Worm (Caenorhabditis elegans) whole organism, young adult: ENCODE results near the gene F13B12.2.

ENCODE experiments used
- F10E7.11 ChIP-seq: sonication (generic microtip); optimal IDR thresholded peaks from 2 replicates; lab custom pipeline; 2017; ENCODE audit warnings: mild to moderate bottlenecking, missing genetic modification characterization, moderate library complexity, missing compliant biosample characterization
- ama-1 ChIP-seq, 3 experiments: fragments of 150-350 bp in 1 of 3; sonication (generic microtip) in 2 of 3; optimal IDR thresholded peaks; 2 replicates each; lab custom pipeline; 2014 to 2018; ENCODE audit warnings: missing biosample characterization in 2 of 3, missing genetic modification characterization in 2 of 3, missing genetic modification reagents in 2 of 3
- ets-4 ChIP-seq: fragments of 200-800 bp; sonication (Bioruptor generic); optimal IDR thresholded peaks from 2 replicates; lab custom pipeline; 2018; ENCODE audit warnings: mild to moderate bottlenecking, missing genetic modification characterization, missing compliant biosample characterization
- fkh-3 ChIP-seq: sonication (generic microtip); optimal IDR thresholded peaks from 2 replicates; lab custom pipeline; 2016; ENCODE audit warnings: mild to moderate bottlenecking, missing genetic modification characterization, missing compliant biosample characterization
- hlh-26 ChIP-seq: fragments of 200-800 bp; sonication (Bioruptor generic); conservative IDR thresholded peaks from 2 replicates; pipeline ENCODE4 v1.3.6; 2022; ENCODE audit warnings: missing genetic modification reagents, missing genetic modification characterization, missing compliant biosample characterization
- mcd-1 ChIP-seq: fragments of 200-800 bp; sonication (Bioruptor generic); IDR thresholded peaks from 2 replicates; pipeline ENCODE4 v1.3.6; 2022; ENCODE audit warnings: missing genetic modification reagents, missing genetic modification characterization, missing compliant biosample characterization
- nhr-179 ChIP-seq: sonication (generic microtip); optimal IDR thresholded peaks from 2 replicates; lab custom pipeline; 2016; ENCODE audit warnings: mild to moderate bottlenecking, missing genetic modification characterization, missing compliant biosample characterization
- nhr-90 ChIP-seq: sonication (generic microtip); optimal IDR thresholded peaks from 2 replicates; lab custom pipeline; 2016; ENCODE audit warnings: missing genotype, mild to moderate bottlenecking, missing genetic modification characterization, missing compliant biosample characterization
- pha-4 ChIP-seq: fragments of 150-350 bp; sonication (generic microtip); optimal IDR thresholded peaks from 2 replicates; lab custom pipeline; 2014; ENCODE audit warnings: missing biosample characterization, missing genetic modification reagents, missing genetic modification characterization
- sea-2 ChIP-seq: fragments of 200-800 bp; sonication (Bioruptor generic); IDR thresholded peaks from 2 replicates; pipeline ENCODE4 v1.3.6; 2022; ENCODE audit warnings: missing genetic modification characterization, missing compliant biosample characterization
- somi-1 ChIP-seq: fragments of 200-800 bp; sonication (Bioruptor generic); optimal IDR thresholded peaks from 2 replicates; lab custom pipeline; 2018; ENCODE audit warnings: mild to moderate bottlenecking, missing genetic modification characterization, missing compliant biosample characterization
- xnd-1 ChIP-seq: sonication (generic microtip); optimal IDR thresholded peaks from 2 replicates; lab custom pipeline; 2016; ENCODE audit warnings: missing genotype, missing genetic modification reagents, missing genetic modification characterization, missing compliant biosample characterization
- zfh-2 ChIP-seq: fragments of 200-800 bp; sonication (Bioruptor generic); conservative IDR thresholded peaks from 2 replicates; pipeline ENCODE4 v1.3.6; 2022; ENCODE audit warnings: missing genetic modification reagents, missing genetic modification characterization, missing compliant biosample characterization

DNA sequence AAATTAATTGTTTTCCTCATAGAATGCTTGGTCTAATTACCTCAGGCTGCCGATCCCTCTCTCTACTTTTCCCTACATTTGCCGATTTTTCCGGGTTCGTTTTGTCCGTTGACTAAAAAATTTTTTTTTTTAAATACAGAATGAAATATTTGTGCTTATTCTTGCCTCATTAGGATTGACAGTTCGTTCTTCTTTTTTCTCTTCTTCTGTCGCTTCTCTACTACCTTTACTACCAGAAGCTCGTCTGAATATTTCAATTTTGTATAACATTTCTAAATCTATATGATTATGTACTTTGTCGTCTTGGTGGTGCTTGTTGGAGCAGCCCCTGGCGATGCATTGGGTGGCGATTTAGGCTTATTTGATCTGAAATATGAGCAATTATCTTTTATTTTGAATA lies 46.3 kb upstream of the F13B12.2 start:
- TF ChIP-seq ets-4 (GFP tag; lab: Kevin White, UChicago) (no peak), nhr-179 (tag; lab: Kevin White, UChicago) (no peak), somi-1 (GFP tag; lab: Kevin White, UChicago) (no peak), pha-4 (tag; lab: Kevin White, UChicago) (no peak), F10E7.11 (tag; lab: Kevin White, UChicago) (no peak), fkh-3 (tag; lab: Kevin White, UChicago) (no peak), xnd-1 (tag; lab: Kevin White, UChicago) (no peak), hlh-26 (GFP tag; lab: Robert Waterston, UW) (no peak), mcd-1 (GFP tag; lab: Robert Waterston, UW) (no peak), zfh-2 (GFP tag; lab: Robert Waterston, UW) (no peak), nhr-90 (no peak), ama-1 (optimal IDR thresholded peaks at IDR 0.05; lab: Kevin White, UChicago) (no peak), ama-1 (GFP tag; optimal IDR thresholded peaks at IDR 0.05; lab: Kevin White, UChicago) (no peak), sea-2 (GFP tag; lab: Robert Waterston, UW) (no peak)
